Fruit fly (Drosophila melanogaster) whole organism, pupa: ENCODE measurements around the gene Chchd2.

Experiments used
- CG10348 ChIP-seq: fragments of 200-800 bp; sonication (Bioruptor generic); IDR thresholded peaks from 2 replicates; pipeline ENCODE4 v1.3.6; 2022; ENCODE audit warnings: missing biosample characterization, missing genetic modification characterization
- CG12605 ChIP-seq: fragments of 200-800 bp; sonication (Bioruptor generic); IDR thresholded peaks from 2 replicates; pipeline ENCODE4 v1.3.6; 2022; ENCODE audit warnings: missing biosample characterization, missing genetic modification characterization
- CG13204 ChIP-seq: fragments of 200-800 bp; sonication (Bioruptor generic); optimal IDR thresholded peaks from 2 replicates; lab custom pipeline; 2018; ENCODE audit warnings: missing biosample characterization, mild to moderate bottlenecking, missing genetic modification characterization, moderate library complexity
- CG14655 ChIP-seq: fragments of 200-800 bp; sonication (Bioruptor generic); optimal IDR thresholded peaks from 3 replicates; lab custom pipeline; 2017; ENCODE audit warnings: mild to moderate bottlenecking, missing biosample characterization, missing genetic modification reagents, missing genetic modification characterization
- CG15710 ChIP-seq: fragments of 200-800 bp; sonication (Bioruptor generic); optimal IDR thresholded peaks from 2 replicates; lab custom pipeline; 2018; ENCODE audit warnings: missing biosample characterization, mild to moderate bottlenecking, missing genetic modification characterization, moderate library complexity
- CG17806 ChIP-seq: fragments of 200-800 bp; sonication (Bioruptor generic); optimal IDR thresholded peaks from 2 replicates; lab custom pipeline; 2018; ENCODE audit warnings: missing biosample characterization, mild to moderate bottlenecking, missing genetic modification characterization, moderate library complexity
- CG32121 ChIP-seq: fragments of 200-800 bp; sonication (Bioruptor generic); IDR thresholded peaks from 2 replicates; pipeline ENCODE4 v1.3.6; 2022; ENCODE audit warnings: missing biosample characterization, missing genetic modification characterization
- CG34367 ChIP-seq: fragments of 200-800 bp; sonication (Bioruptor generic); optimal IDR thresholded peaks from 2 replicates; lab custom pipeline; 2018; ENCODE audit warnings: missing biosample characterization, mild to moderate bottlenecking, missing genetic modification characterization
- CG4496 ChIP-seq: fragments of 200-800 bp; sonication (Bioruptor generic); IDR thresholded peaks from 3 replicates; pipeline ENCODE4 v1.3.6; 2022; ENCODE audit warnings: missing biosample characterization, missing genetic modification characterization
- CG8159 ChIP-seq: fragments of 200-800 bp; sonication (Bioruptor generic); optimal IDR thresholded peaks from 3 replicates; lab custom pipeline; 2018; ENCODE audit warnings: missing biosample characterization, mild to moderate bottlenecking, missing genetic modification characterization, moderate library complexity
- CG8301 ChIP-seq: fragments of 200-800 bp; sonication (Bioruptor generic); optimal IDR thresholded peaks from 2 replicates; lab custom pipeline; 2018; ENCODE audit warnings: missing biosample characterization, mild to moderate bottlenecking, missing genetic modification characterization
- CG9948 ChIP-seq: fragments of 200-800 bp; sonication (Bioruptor generic); optimal IDR thresholded peaks from 2 replicates; lab custom pipeline; 2018; ENCODE audit warnings: missing biosample characterization, mild to moderate bottlenecking, missing genetic modification characterization, moderate library complexity
- D1 ChIP-seq: fragments of 200-800 bp; sonication (Bioruptor generic); optimal IDR thresholded peaks from 2 replicates; lab custom pipeline; 2018; ENCODE audit warnings: missing biosample characterization, mild to moderate bottlenecking, missing genetic modification characterization, moderate library complexity
- EcR ChIP-seq: fragments of 200-800 bp; sonication (Bioruptor generic); optimal IDR thresholded peaks from 3 replicates; lab custom pipeline; 2019; ENCODE audit warnings: missing biosample characterization, missing genetic modification characterization, mild to moderate bottlenecking, moderate library complexity, missing genetic modification reagents
- Ets98B ChIP-seq: fragments of 200-800 bp; sonication (Bioruptor generic); IDR thresholded peaks from 2 replicates; pipeline ENCODE4 v1.3.6; 2022; ENCODE audit warnings: missing biosample characterization, missing genetic modification characterization
- Pif1A ChIP-seq: fragments of 200-800 bp; sonication (Bioruptor generic); optimal IDR thresholded peaks from 3 replicates; lab custom pipeline; 2016; ENCODE audit warnings: missing biosample characterization, missing genetic modification characterization
- Pif1B ChIP-seq: fragments of 200-800 bp; sonication (Bioruptor generic); optimal IDR thresholded peaks from 3 replicates; lab custom pipeline; 2016; ENCODE audit warnings: missing biosample characterization, missing genetic modification characterization
- Snoo ChIP-seq: fragments of 200-800 bp; sonication (Bioruptor generic); optimal IDR thresholded peaks from 3 replicates; lab custom pipeline; 2017; ENCODE audit warnings: missing biosample characterization, mild to moderate bottlenecking, missing genetic modification characterization, inconsistent platforms
- fd96Ca ChIP-seq: fragments of 200-800 bp; sonication (Bioruptor generic); IDR thresholded peaks from 3 replicates; pipeline ENCODE4 v1.3.6; 2022; ENCODE audit warnings: missing biosample characterization, missing genetic modification characterization
- gl ChIP-seq: fragments of 200-800 bp; sonication (Bioruptor generic); optimal IDR thresholded peaks from 2 replicates; lab custom pipeline; 2018; ENCODE audit warnings: missing biosample characterization, mild to moderate bottlenecking, missing genetic modification characterization
- rn ChIP-seq: fragments of 200-800 bp; sonication (Bioruptor generic); IDR thresholded peaks from 2 replicates; pipeline ENCODE4 v1.3.6; 2022; ENCODE audit warnings: missing biosample characterization, missing genetic modification characterization

Gene Chchd2

DNA sequence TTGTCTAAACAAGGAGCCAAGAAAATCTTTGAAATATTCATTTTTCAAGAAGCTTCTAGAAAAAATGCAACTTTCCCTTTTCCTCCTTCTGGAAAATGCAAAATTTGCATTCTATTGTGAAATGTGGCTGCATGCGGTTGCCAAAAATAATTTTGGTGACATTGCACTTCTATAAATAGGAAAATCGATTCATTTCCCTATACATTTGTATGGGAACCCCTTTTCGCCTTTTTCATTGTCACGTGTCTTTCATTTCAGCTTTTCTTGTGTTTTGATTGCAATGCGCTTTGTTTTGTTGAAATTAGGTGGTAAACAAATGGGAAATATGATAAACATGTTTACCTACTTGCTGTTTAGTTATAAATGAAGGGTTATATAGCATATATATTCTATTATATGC, 1.9 kb downstream of the Chchd2 start:
- TF ChIP-seq Ets98B (GFP tag; lab: Robert Waterston, UW) (no peak), Snoo (tag; lab: Kevin White, UChicago) (no peak), CG12605 (GFP tag; lab: Robert Waterston, UW) (no peak), Pif1A (no peak), fd96Ca (no peak), gl (tag; lab: Kevin White, UChicago) (no peak), Pif1B (GFP tag; lab: Kevin White, UChicago) (no peak), CG14655 (GFP tag; lab: Kevin White, UChicago) (no peak), CG8159 (no peak), rn (GFP tag; lab: Robert Waterston, UW) (no peak), D1 (tag; lab: Kevin White, UChicago) (no peak), CG15710 (tag; lab: Kevin White, UChicago) (no peak), CG32121 (GFP tag; lab: Robert Waterston, UW) (no peak), CG10348 (GFP tag; lab: Robert Waterston, UW) (no peak), CG34367 (tag; lab: Kevin White, UChicago) (no peak), CG8301 (tag; lab: Kevin White, UChicago) (no peak)

DNA sequence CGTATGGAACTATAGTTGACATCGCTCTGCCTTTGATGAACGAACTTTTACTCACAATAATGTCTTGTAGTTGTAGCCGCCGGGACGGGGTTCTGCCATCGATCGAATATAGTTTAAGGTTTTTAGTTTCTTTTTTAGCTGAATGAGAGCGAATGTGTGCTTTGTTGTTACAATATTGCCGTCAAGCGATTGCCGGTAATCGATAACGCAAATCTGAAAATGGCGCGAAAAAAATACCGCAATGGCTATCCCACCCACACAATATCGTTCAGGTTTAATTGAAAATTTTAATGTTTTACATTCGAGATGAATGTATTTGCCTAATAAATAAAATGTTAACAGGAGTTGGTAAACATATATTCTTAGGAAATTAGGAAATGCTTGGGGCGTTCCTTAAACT, 10.3 kb downstream of the Chchd2 start, which contains the start of gene xmas:
Gene xmas (minus strand): TSS at position 191 of the 400 bp plus-strand sequence.
- TF ChIP-seq CG12605 (GFP tag; lab: Robert Waterston, UW) (no peak), Pif1A (no peak), CG15710 (tag; lab: Kevin White, UChicago) (no peak), D1 (tag; lab: Kevin White, UChicago) (no peak)
- TF ChIP-seq, all 21 proteins: peak for 0

DNA sequence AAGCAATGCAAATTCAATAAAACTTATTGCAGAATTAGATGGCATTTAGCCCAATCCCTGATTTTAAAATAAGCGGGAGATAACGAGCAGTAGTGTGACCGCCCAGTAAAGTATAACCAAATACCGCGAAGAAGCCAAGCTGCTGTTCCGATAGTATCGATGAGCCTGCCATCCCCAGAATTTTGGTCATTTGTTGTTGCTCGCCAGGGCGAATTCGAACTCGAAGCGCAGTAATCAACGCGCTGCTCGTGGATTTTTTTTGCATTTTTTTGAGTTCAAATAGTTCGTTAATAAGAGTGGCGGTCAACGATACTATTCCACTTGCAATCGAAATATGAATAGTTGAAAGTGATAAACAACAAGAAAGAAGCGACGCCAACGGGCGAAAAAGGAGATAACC, 11.0 kb downstream of the Chchd2 start, which contains the start of gene baz:
Gene baz (plus strand): TSS at position 188 of the 400 bp plus-strand sequence.
- TF ChIP-seq rn (GFP tag; lab: Robert Waterston, UW) = no peak
- peak; percentile 5 for TF ChIP-seq Snoo (tag; lab: Kevin White, UChicago)
- TF ChIP-seq Pif1B (GFP tag; lab: Kevin White, UChicago) = no peak
- peak; percentile 15 for TF ChIP-seq EcR (GFP tag; lab: Kevin White, UChicago)
- TF ChIP-seq CG34367 (tag; lab: Kevin White, UChicago) = no peak
- TF ChIP-seq CG13204 = no peak
- TF ChIP-seq CG14655 (GFP tag; lab: Kevin White, UChicago) = no peak
- no peak for TF ChIP-seq Pif1A
- TF ChIP-seq gl (tag; lab: Kevin White, UChicago) = no peak

DNA sequence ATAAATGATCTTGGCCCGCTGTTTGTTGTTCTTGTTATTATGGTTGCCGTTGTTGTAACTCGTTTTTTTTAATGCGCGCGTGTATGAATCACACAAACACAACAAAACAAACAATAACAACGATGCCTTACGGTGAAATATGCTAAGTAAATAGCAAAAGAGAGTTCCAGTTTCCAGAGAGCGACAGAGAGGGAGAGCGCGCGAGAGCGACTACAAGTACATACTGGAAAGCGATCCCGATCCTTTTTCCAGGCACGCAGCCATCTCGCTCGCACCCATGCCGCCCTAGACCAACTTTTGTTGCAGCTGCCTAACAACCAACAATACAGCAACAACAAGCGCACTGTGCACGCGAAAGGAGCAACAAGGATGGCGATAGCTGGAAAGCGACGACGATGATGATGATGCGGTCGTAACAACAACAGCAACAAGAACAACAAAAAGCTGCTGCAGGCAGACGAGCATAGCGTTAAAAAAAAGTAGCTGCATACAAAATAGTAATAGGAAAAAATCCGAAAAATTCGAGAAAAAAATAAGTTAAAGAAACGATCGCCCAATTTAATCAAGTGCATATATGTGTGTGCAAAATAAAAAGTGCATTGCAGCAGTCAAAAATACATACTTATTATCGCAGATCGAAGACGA, 11.7 kb downstream of the Chchd2 start:
- TF ChIP-seq fd96Ca (no peak; the same call in 2 of the 3 replicates), CG4496 (GFP tag; lab: Robert Waterston, UW) (peak; percentile 62; the same call in 2 of the 3 replicates), CG13204 (peak; percentile 39), CG34367 (tag; lab: Kevin White, UChicago) (no peak)
- TF ChIP-seq, all 21 proteins: peak for 2

DNA sequence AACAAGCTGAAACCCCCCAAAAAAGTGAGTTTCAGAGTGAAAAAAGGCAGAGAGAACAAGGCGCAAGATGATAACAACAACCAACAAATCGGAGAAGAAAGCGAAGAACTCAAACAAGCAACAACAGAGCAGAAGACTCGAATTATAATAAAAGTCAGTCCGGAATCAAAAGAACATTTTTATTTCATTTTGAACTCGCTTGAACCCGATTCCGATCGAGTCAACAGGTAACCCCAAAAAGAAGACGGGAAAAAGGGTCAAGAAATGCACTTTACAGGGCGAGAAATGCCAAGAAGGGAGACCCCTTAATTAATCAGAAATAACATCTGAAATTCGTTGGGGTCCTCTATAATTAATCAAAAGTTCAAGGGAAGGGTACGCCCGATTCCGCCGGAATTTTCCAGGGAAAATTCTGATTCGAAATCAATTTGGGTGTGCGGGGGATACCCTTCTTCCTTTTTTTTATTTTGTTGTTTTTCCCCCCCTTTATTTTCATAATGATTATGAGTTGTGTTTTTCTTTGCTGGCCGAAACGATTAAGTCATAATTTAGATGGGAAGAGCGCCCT, 13.7 kb downstream of the Chchd2 start:
- no peak for TF ChIP-seq CG34367 (tag; lab: Kevin White, UChicago)
- TF ChIP-seq CG15710 (tag; lab: Kevin White, UChicago) = no peak
- no peak for TF ChIP-seq Snoo (tag; lab: Kevin White, UChicago)
- TF ChIP-seq fd96Ca = no peak
- TF ChIP-seq Ets98B (GFP tag; lab: Robert Waterston, UW) = no peak
- no peak for TF ChIP-seq CG10348 (GFP tag; lab: Robert Waterston, UW)
- no peak for TF ChIP-seq rn (GFP tag; lab: Robert Waterston, UW)
- no peak for TF ChIP-seq CG8159
- TF ChIP-seq CG32121 (GFP tag; lab: Robert Waterston, UW) = no peak

DNA sequence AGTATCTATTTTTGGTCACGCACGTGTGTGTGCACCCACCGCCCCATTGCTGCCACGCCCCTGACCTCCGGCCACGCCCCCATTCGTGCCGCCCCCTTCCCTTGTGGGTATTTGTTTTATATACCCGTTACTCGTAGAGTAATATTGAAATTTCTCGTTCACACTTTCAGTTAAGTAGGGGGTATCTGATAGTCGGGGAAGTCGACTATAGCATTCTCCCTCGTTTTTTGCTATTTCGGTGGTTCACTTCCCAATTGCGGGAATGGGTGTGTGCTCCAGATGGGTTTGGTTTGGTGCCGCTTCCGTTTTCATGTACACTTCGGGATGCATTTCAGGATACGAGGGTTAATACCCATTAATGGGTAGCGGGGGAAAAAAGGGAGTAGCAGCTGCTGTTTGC, 18.5 kb downstream of the Chchd2 start:
- no peak for TF ChIP-seq CG34367 (tag; lab: Kevin White, UChicago)
- no peak for TF ChIP-seq Ets98B (GFP tag; lab: Robert Waterston, UW)

DNA sequence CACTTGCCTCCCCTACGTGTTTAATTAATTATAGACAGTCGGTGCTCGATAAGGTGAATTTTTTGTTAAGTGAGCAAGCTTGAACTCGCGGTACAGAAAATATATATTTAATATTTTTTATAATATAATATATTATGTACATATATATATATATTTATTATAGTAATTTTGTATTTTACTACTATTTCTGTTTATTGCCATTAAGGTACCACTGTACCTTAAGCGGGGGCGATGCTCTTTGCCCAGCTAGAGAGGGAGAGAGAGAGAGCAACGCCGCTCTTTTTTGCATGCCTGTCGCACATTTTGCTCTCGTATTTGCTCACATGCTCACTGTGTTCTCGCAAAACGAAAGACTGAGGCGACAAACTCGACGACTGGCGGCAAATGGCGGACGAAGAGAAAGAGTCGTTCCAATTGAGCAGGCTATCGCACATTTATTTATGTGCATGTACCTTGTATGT, 21.7 kb downstream of the Chchd2 start:
- TF ChIP-seq Pif1A (peak; percentile 35), Snoo (tag; lab: Kevin White, UChicago) (peak; percentile 47), D1 (tag; lab: Kevin White, UChicago) (no peak), Ets98B (GFP tag; lab: Robert Waterston, UW) (peak; percentile 79), CG32121 (GFP tag; lab: Robert Waterston, UW) (peak; percentile 79), CG34367 (tag; lab: Kevin White, UChicago) (peak; percentile 46), Pif1B (GFP tag; lab: Kevin White, UChicago) (peak; percentile 56), CG10348 (GFP tag; lab: Robert Waterston, UW) (no peak), CG13204 (peak; percentile 35), CG12605 (GFP tag; lab: Robert Waterston, UW) (peak; percentile 53; the same call in 1 of the 2 replicates), fd96Ca (peak; percentile 69; the same call in 2 of the 3 replicates), CG17806 (tag; lab: Kevin White, UChicago) (peak; percentile 67), CG9948 (peak; percentile 70), rn (GFP tag; lab: Robert Waterston, UW) (no peak), CG14655 (GFP tag; lab: Kevin White, UChicago) (peak; percentile 82), CG8301 (tag; lab: Kevin White, UChicago) (peak; percentile 54), CG4496 (GFP tag; lab: Robert Waterston, UW) (peak; percentile 36; the same call in 1 of the 3 replicates), CG15710 (tag; lab: Kevin White, UChicago) (peak; percentile 69), EcR (GFP tag; lab: Kevin White, UChicago) (peak; percentile 93), gl (tag; lab: Kevin White, UChicago) (no peak), CG8159 (peak; percentile 77)
